Worm (Caenorhabditis elegans): ENCODE data around the gene lev-9.

Gene lev-9

ce11 chrX:6321380-6321779, 29.8 kb upstream of the lev-9 start:
- TF ChIP-seq nfyb-1 (GFP tag; IDR thresholded peaks at IDR 0.05) = no peak
- TF ChIP-seq snpc-3.4 (tag; optimal IDR thresholded peaks at IDR 0.05) = no peak
- no peak for TF ChIP-seq bed-1 (GFP tag; IDR thresholded peaks at IDR 0.05)
- TF ChIP-seq akir-1 (GFP tag; optimal IDR thresholded peaks at IDR 0.05) = no peak
- no peak for TF ChIP-seq efl-1 (GFP tag; optimal IDR thresholded peaks at IDR 0.05)
- no peak for TF ChIP-seq fkh-3 (tag; optimal IDR thresholded peaks at IDR 0.05)
- no peak for TF ChIP-seq lin-26 (GFP tag; IDR thresholded peaks at IDR 0.05)
- no peak for TF ChIP-seq xnd-1 (tag; optimal IDR thresholded peaks at IDR 0.05)

- TF ChIP-seq dpl-1 (GFP tag; optimal IDR thresholded peaks at IDR 0.05) (no peak), F10E7.11 (tag; optimal IDR thresholded peaks at IDR 0.05) (no peak), hsf-1 (GFP tag; IDR thresholded peaks at IDR 0.05) (0 out of 2 replicates have a peak, but pooled peaks have one; percentile 17), ccch-3 (GFP tag; optimal IDR thresholded peaks at IDR 0.05) (no peak), B0019.2 (GFP tag; conservative IDR thresholded peaks at IDR 0.05) (no peak)
These were observed 29.4 kb upstream of the lev-9 start for ce11 chrX:6320887-6321286.

ce11 chrX:6319546-6319945, 28.0 kb upstream of the lev-9 start, which contains the start of gene chtb-3:
Gene chtb-3, minus strand, starts transcription at chrX:6319646.
- TF ChIP-seq ztf-26 (tag; optimal IDR thresholded peaks at IDR 0.05) (no peak), D2030.7 (GFP tag; IDR thresholded peaks at IDR 0.05) (no peak), sea-2 (GFP tag; IDR thresholded peaks at IDR 0.05) (no peak), hlh-26 (GFP tag; conservative IDR thresholded peaks at IDR 0.05) (no peak), snpc-3.4 (tag; optimal IDR thresholded peaks at IDR 0.05) (no peak), madf-10 (tag; optimal IDR thresholded peaks at IDR 0.05) (no peak), nfyb-1 (GFP tag; IDR thresholded peaks at IDR 0.05) (no peak), K11D2.4 (GFP tag; IDR thresholded peaks at IDR 0.05) (no peak)

ce11 chrX:6318803-6319202, 27.3 kb upstream of the lev-9 start:
- TF ChIP-seq ceh-27 (GFP tag; optimal IDR thresholded peaks at IDR 0.05) (no peak), snpc-1.1 (tag; optimal IDR thresholded peaks at IDR 0.05; ENCODE audit: insufficient read depth) (no peak), lin-26 (GFP tag; IDR thresholded peaks at IDR 0.05) (no peak), F52B5.7 (tag; optimal IDR thresholded peaks at IDR 0.05) (no peak), rcor-1 (GFP tag; IDR thresholded peaks at IDR 0.05) (no peak), F49E8.2 (tag; optimal IDR thresholded peaks at IDR 0.05; ENCODE audit: insufficient read depth) (no peak), sdz-38 (tag; optimal IDR thresholded peaks at IDR 0.05) (no peak)

ce11 chrX:6311391-6311790, 19.9 kb upstream of the lev-9 start, which contains the start of gene npr-38:
Gene npr-38, plus strand, starts transcription at chrX:6311691.
- TF ChIP-seq unc-62 (GFP tag; optimal IDR thresholded peaks at IDR 0.05) = no peak
- no peak for TF ChIP-seq snpc-1.1 (tag; optimal IDR thresholded peaks at IDR 0.05; ENCODE audit: insufficient read depth)
- TF ChIP-seq ztf-25 (GFP tag; IDR thresholded peaks at IDR 0.05) = no peak
- no peak for TF ChIP-seq lin-40 (tag; optimal IDR thresholded peaks at IDR 0.05)
- TF ChIP-seq nhr-120 (GFP tag; IDR thresholded peaks at IDR 0.05) = no peak
- TF ChIP-seq tbp1 (GFP tag; optimal IDR thresholded peaks at IDR 0.05) = no peak

- no peak for TF ChIP-seq Y67H2A.10 (GFP tag; conservative IDR thresholded peaks at IDR 0.05)
- TF ChIP-seq efl-1 (GFP tag; optimal IDR thresholded peaks at IDR 0.05) = no peak
- TF ChIP-seq nfya-2 (GFP tag; IDR thresholded peaks at IDR 0.05) = no peak
- no peak for TF ChIP-seq ceh-100 (GFP tag; IDR thresholded peaks at IDR 0.05)
- no peak for TF ChIP-seq lir-1 (GFP tag; conservative IDR thresholded peaks at IDR 0.05)
- no peak for TF ChIP-seq madf-3 (GFP tag; IDR thresholded peaks at IDR 0.05)
- TF ChIP-seq T26A5.8 (tag; optimal IDR thresholded peaks at IDR 0.05) = no peak
- no peak for TF ChIP-seq ceh-27 (GFP tag; optimal IDR thresholded peaks at IDR 0.05)
- no peak for TF ChIP-seq hlh-26 (GFP tag; conservative IDR thresholded peaks at IDR 0.05)
- no peak for TF ChIP-seq cebp-2 (GFP tag; IDR thresholded peaks at IDR 0.05)
- TF ChIP-seq ztf-22 (GFP tag; optimal IDR thresholded peaks at IDR 0.05) = no peak
- no peak for TF ChIP-seq sea-2 (GFP tag; IDR thresholded peaks at IDR 0.05)
- TF ChIP-seq lsl-1 (GFP tag; optimal IDR thresholded peaks at IDR 0.05) = no peak
- no peak for TF ChIP-seq unc-62 (GFP tag; optimal IDR thresholded peaks at IDR 0.05)
- no peak for TF ChIP-seq pbrm-1 (GFP tag; IDR thresholded peaks at IDR 0.05)
These were observed 8.2 kb upstream of the lev-9 start, which contains the start of gene cest-16 for ce11 chrX:6299641-6300240. Gene cest-16, plus strand, starts transcription at chrX:6299942.

Measured in whole organism, young adult.